Fruit fly (Drosophila melanogaster) whole organism, adult: ENCODE data around the gene CG43134.

Experiments used
- CG11617 ChIP-seq: fragments of 200-800 bp; sonication (Bioruptor generic); optimal IDR thresholded peaks from 2 replicates; lab custom pipeline; 2017; ENCODE audit warnings: mild to moderate bottlenecking, missing biosample characterization, missing genetic modification reagents, missing genetic modification characterization
- CG12768 ChIP-seq: fragments of 200-800 bp; sonication (Bioruptor generic); optimal IDR thresholded peaks from 2 replicates; lab custom pipeline; 2017; ENCODE audit warnings: missing biosample characterization, missing genetic modification characterization, mild to moderate bottlenecking, moderate library complexity, missing genetic modification reagents
- CG1620 ChIP-seq: fragments of 200-800 bp; sonication (Bioruptor generic); optimal IDR thresholded peaks from 2 replicates; lab custom pipeline; 2016; ENCODE audit warnings: missing biosample characterization, missing genetic modification characterization
- CG5204 ChIP-seq: fragments of 200-800 bp; sonication (Bioruptor generic); optimal IDR thresholded peaks from 2 replicates; lab custom pipeline; 2016; ENCODE audit warnings: missing biosample characterization, missing genetic modification characterization
- CG7101 ChIP-seq: fragments of 200-800 bp; sonication (Bioruptor generic); optimal IDR thresholded peaks from 2 replicates; lab custom pipeline; 2018; ENCODE audit warnings: missing biosample characterization, mild to moderate bottlenecking, missing genetic modification characterization, moderate library complexity
- Clk ChIP-seq: fragments of 200-800 bp; sonication (Bioruptor generic); optimal IDR thresholded peaks from 2 replicates; lab custom pipeline; 2017; ENCODE audit warnings: missing biosample characterization, missing genetic modification characterization
- Crg-1 ChIP-seq: fragments of 200-800 bp; sonication (Bioruptor generic); optimal IDR thresholded peaks from 2 replicates; lab custom pipeline; 2016; ENCODE audit warnings: missing biosample characterization, missing genetic modification characterization
- Hr96 ChIP-seq: fragments of 200-800 bp; sonication (Bioruptor generic); optimal IDR thresholded peaks from 2 replicates; lab custom pipeline; 2016; ENCODE audit warnings: missing biosample characterization, missing genetic modification characterization
- Mnt ChIP-seq: fragments of 200-800 bp; sonication (Bioruptor generic); optimal IDR thresholded peaks from 2 replicates; lab custom pipeline; 2016; ENCODE audit warnings: missing biosample characterization, mild to moderate bottlenecking, missing genetic modification characterization
- cic ChIP-seq: fragments of 200-800 bp; sonication (Bioruptor generic); optimal IDR thresholded peaks from 2 replicates; lab custom pipeline; 2017; ENCODE audit warnings: missing biosample characterization, mild to moderate bottlenecking, missing genetic modification characterization, moderate library complexity
- kay ChIP-seq: fragments of 200-800 bp; sonication (Bioruptor generic); peaks from one replicate; lab custom pipeline; 2016; ENCODE audit warnings: missing biosample characterization, missing genetic modification characterization, borderline replicate concordance
- pad ChIP-seq: fragments of 200-800 bp; sonication (Bioruptor generic); optimal IDR thresholded peaks from 3 replicates; lab custom pipeline; 2017; ENCODE audit warnings: missing biosample characterization, missing genetic modification characterization, mild to moderate bottlenecking, moderate library complexity, missing genetic modification reagents
- tj ChIP-seq: fragments of 200-800 bp; sonication (Bioruptor generic); optimal IDR thresholded peaks from 3 replicates; lab custom pipeline; 2017; ENCODE audit warnings: missing biosample characterization, mild to moderate bottlenecking, missing genetic modification characterization, moderate library complexity
- toe ChIP-seq: fragments of 200-800 bp; sonication (Bioruptor generic); optimal IDR thresholded peaks from 2 replicates; lab custom pipeline; 2016; ENCODE audit warnings: missing biosample characterization, missing genetic modification characterization

DNA sequence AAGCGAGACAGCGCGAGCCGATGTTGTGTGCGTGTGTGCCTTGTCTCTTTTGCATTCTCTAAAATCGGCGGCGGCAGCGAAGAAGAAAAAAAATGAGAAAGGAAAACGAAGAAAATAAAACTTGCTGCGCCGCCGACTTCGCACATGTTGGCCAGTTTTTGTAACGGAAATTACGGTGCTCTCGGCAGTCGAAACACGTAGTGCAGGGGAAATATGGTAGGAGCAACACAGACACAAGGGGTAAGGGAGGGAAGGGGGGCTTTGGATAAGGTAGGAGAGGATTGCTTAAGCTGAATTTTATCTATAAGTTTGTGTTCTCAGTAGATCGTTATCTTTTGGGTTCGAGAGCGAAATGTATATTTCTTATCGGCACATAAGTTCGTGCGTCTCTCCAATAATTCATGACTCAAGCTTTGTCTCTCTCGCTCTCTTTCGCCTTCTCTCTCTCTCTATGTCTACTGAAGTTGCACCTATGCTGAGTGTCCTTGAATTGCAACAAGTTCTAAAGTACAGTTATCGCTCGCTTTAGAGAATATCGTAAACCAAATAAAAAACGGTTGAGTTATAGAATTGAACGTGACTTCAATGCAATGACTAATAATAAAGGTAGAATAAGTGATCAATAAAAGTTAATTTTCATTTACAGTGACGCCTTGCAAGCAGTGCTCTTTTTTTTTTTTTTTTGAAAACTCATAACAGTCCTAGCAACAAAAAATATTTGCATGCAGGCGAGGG lies 43.2 kb upstream of the CG43134 start:
- TF ChIP-seq CG11617 (GFP tag; lab: Kevin White, UChicago) (no peak), toe (no peak), kay (GFP tag; lab: Kevin White, UChicago) (peak; percentile 51), Crg-1 (no peak), Clk (GFP tag; lab: Kevin White, UChicago) (no peak), tj (GFP tag; lab: Kevin White, UChicago) (no peak), Hr96 (GFP tag; lab: Kevin White, UChicago) (no peak), pad (GFP tag; lab: Kevin White, UChicago) (peak; percentile 84), CG12768 (GFP tag; lab: Kevin White, UChicago) (no peak), Mnt (GFP tag; lab: Kevin White, UChicago) (no peak), CG5204 (no peak), cic (GFP tag; lab: Kevin White, UChicago) (no peak), CG1620 (no peak), CG7101 (tag; lab: Kevin White, UChicago) (no peak)
